Fruit fly (Drosophila melanogaster) whole organism, embryonic: ENCODE data around the gene Ir64a.

Experiments
- B-H2 ChIP-seq: fragments of 200-800 bp; sonication (Bioruptor generic); optimal IDR thresholded peaks from 2 replicates; lab custom pipeline; 2018; ENCODE audit warnings: missing biosample characterization, mild to moderate bottlenecking, missing genetic modification characterization
- CG10267 ChIP-seq: fragments of 200-800 bp; sonication (Bioruptor generic); optimal IDR thresholded peaks from 2 replicates; lab custom pipeline; 2018; ENCODE audit warnings: missing biosample characterization, mild to moderate bottlenecking, missing genetic modification characterization, moderate library complexity
- CG10431 ChIP-seq: fragments of 200-800 bp; sonication (Bioruptor generic); optimal IDR thresholded peaks from 3 replicates; lab custom pipeline; 2018; ENCODE audit warnings: missing biosample characterization, mild to moderate bottlenecking, missing genetic modification characterization
- CG10959 ChIP-seq: fragments of 200-800 bp; sonication (Bioruptor generic); IDR thresholded peaks from 2 replicates; pipeline ENCODE4 v1.3.6; 2022; ENCODE audit warnings: missing biosample characterization, missing genetic modification characterization
- CG11093 ChIP-seq: fragments of 200-800 bp; sonication (Bioruptor generic); IDR thresholded peaks from 3 replicates; pipeline ENCODE4 v1.3.6; 2022; ENCODE audit warnings: missing biosample characterization, missing genetic modification characterization
- CG11247 ChIP-seq: fragments of 200-800 bp; sonication (Bioruptor generic); IDR thresholded peaks from 2 replicates; pipeline ENCODE4 v1.3.6; 2022; ENCODE audit warnings: missing biosample characterization, missing genetic modification characterization
- CG11695 ChIP-seq: fragments of 200-800 bp; sonication (Bioruptor generic); IDR thresholded peaks from 3 replicates; pipeline ENCODE4 v1.3.6; 2022; ENCODE audit warnings: missing biosample characterization, missing genetic modification characterization
- CG13123 ChIP-seq: fragments of 200-800 bp; sonication (Bioruptor generic); optimal IDR thresholded peaks from 2 replicates; lab custom pipeline; 2016; ENCODE audit warnings: missing biosample characterization, missing genetic modification characterization
- CG17328 ChIP-seq: fragments of 200-800 bp; sonication (Bioruptor generic); IDR thresholded peaks from 2 replicates; pipeline ENCODE4 v1.3.6; 2022; ENCODE audit warnings: missing biosample characterization, missing genetic modification characterization
- CG2116 ChIP-seq: fragments of 200-800 bp; sonication (Bioruptor generic); optimal IDR thresholded peaks from 3 replicates; lab custom pipeline; 2018; ENCODE audit warnings: missing biosample characterization, mild to moderate bottlenecking, missing genetic modification characterization
- CG2712 ChIP-seq: fragments of 200-800 bp; optimal IDR thresholded peaks from 3 replicates; lab custom pipeline; 2019; ENCODE audit warnings: missing biosample characterization, mild to moderate bottlenecking, missing genetic modification characterization, moderate library complexity
- CG30431 ChIP-seq: fragments of 200-800 bp; sonication (Bioruptor generic); optimal IDR thresholded peaks from 2 replicates; lab custom pipeline; 2017; ENCODE audit warnings: missing biosample characterization, missing genetic modification characterization
- CG31224 ChIP-seq: fragments of 200-800 bp; sonication (Bioruptor generic); IDR thresholded peaks from 2 replicates; pipeline ENCODE4 v1.3.6; 2022; ENCODE audit warnings: missing biosample characterization, missing genetic modification characterization
- CG31365 ChIP-seq: fragments of 200-800 bp; sonication (Bioruptor generic); optimal IDR thresholded peaks from 2 replicates; lab custom pipeline; 2018; ENCODE audit warnings: missing biosample characterization, mild to moderate bottlenecking, missing genetic modification characterization
- CG32767 ChIP-seq: fragments of 200-800 bp; sonication (Bioruptor generic); IDR thresholded peaks from 2 replicates; pipeline ENCODE4 v1.3.6; 2022; ENCODE audit warnings: missing biosample characterization, missing genetic modification characterization
- CG34422 ChIP-seq: fragments of 200-800 bp; sonication (Bioruptor generic); IDR thresholded peaks from 3 replicates; pipeline ENCODE4 v1.3.6; 2022; ENCODE audit warnings: missing biosample characterization, missing genetic modification characterization
- CG4360 ChIP-seq: fragments of 200-800 bp; sonication (Bioruptor generic); IDR thresholded peaks from 2 replicates; pipeline ENCODE4 v1.3.6; 2022; ENCODE audit warnings: missing biosample characterization, missing genetic modification characterization
- CG8281 ChIP-seq: fragments of 200-800 bp; sonication (Bioruptor generic); optimal IDR thresholded peaks from 2 replicates; lab custom pipeline; 2018; ENCODE audit warnings: missing biosample characterization, mild to moderate bottlenecking, missing genetic modification characterization, moderate library complexity
- CG8478 ChIP-seq: fragments of >200 bp; optimal IDR thresholded peaks from 2 replicates; lab custom pipeline; 2018
- CG8765 ChIP-seq: fragments of 200-800 bp; sonication (Bioruptor generic); IDR thresholded peaks from 2 replicates; pipeline ENCODE4 v1.3.6; 2022; ENCODE audit warnings: missing biosample characterization, missing genetic modification characterization
- CG9797 ChIP-seq: fragments of 200-800 bp; sonication (Bioruptor generic); optimal IDR thresholded peaks from 3 replicates; lab custom pipeline; 2018; ENCODE audit warnings: missing biosample characterization, mild to moderate bottlenecking, missing genetic modification characterization
- D19B ChIP-seq: fragments of 200-800 bp; sonication (Bioruptor generic); optimal IDR thresholded peaks from 2 replicates; lab custom pipeline; 2017; ENCODE audit warnings: missing biosample characterization, mild to moderate bottlenecking, missing genetic modification characterization
- Dad ChIP-seq: fragments of 200-800 bp; sonication (Bioruptor generic); optimal IDR thresholded peaks from 3 replicates; lab custom pipeline; 2016; ENCODE audit warnings: missing biosample characterization, missing genetic modification characterization
- Dref ChIP-seq: fragments of 200-800 bp; sonication (Bioruptor generic); IDR thresholded peaks from 2 replicates; pipeline ENCODE4 v1.3.6; 2022; ENCODE audit warnings: missing biosample characterization, missing genetic modification characterization
- Eip74EF ChIP-seq, 2 experiments: fragments of 200-800 bp in 1 of 2; fragments of >200 bp in 1 of 2; sonication (Bioruptor generic) in 1 of 2; optimal IDR thresholded peaks; 2 replicates each; lab custom pipeline; 2017 to 2019; ENCODE audit warnings: missing biosample characterization in 2 of 2, missing genetic modification characterization in 2 of 2, mild to moderate bottlenecking in 1 of 2, moderate library complexity in 1 of 2
- Elba2 ChIP-seq: fragments of 200-800 bp; sonication (Bioruptor generic); optimal IDR thresholded peaks from 3 replicates; lab custom pipeline; 2016; ENCODE audit warnings: missing biosample characterization, missing genetic modification characterization
- GATAe ChIP-seq: fragments of 200-800 bp; sonication (Bioruptor generic); conservative IDR thresholded peaks from 2 replicates; pipeline ENCODE4 v1.3.6; 2022; ENCODE audit warnings: missing biosample characterization, missing genetic modification characterization
- Gsc ChIP-seq: fragments of 200-800 bp; sonication (Bioruptor generic); IDR thresholded peaks from 2 replicates; pipeline ENCODE4 v1.3.6; 2022; ENCODE audit warnings: missing biosample characterization, missing genetic modification characterization
- Lim3 ChIP-seq: fragments of 200-800 bp; sonication (Bioruptor generic); IDR thresholded peaks from 2 replicates; pipeline ENCODE4 v1.3.6; 2022; ENCODE audit warnings: missing biosample characterization, missing genetic modification characterization
- Mad ChIP-seq: fragments of 200-800 bp; sonication (Bioruptor generic); optimal IDR thresholded peaks from 2 replicates; lab custom pipeline; 2016; ENCODE audit warnings: missing biosample characterization, missing genetic modification characterization
- Ptx1 ChIP-seq: fragments of 200-800 bp; sonication (Bioruptor generic); IDR thresholded peaks from 2 replicates; pipeline ENCODE4 v1.3.6; 2022; ENCODE audit warnings: missing biosample characterization, missing genetic modification characterization
- Ravus ChIP-seq: fragments of 200-800 bp; sonication (Bioruptor generic); IDR thresholded peaks from 2 replicates; pipeline ENCODE4 v1.3.6; 2022; ENCODE audit warnings: missing biosample characterization, missing genetic modification characterization
- TFAM ChIP-seq: fragments of 200-800 bp; sonication (Bioruptor generic); optimal IDR thresholded peaks from 2 replicates; lab custom pipeline; 2017; ENCODE audit warnings: missing biosample characterization, missing genetic modification characterization, inconsistent platforms
- amos ChIP-seq: fragments of 200-800 bp; sonication (Bioruptor generic); IDR thresholded peaks from 2 replicates; pipeline ENCODE4 v1.3.6; 2022; ENCODE audit warnings: missing biosample characterization, missing genetic modification characterization; ENCODE audit not compliant: partially characterized antibody
- bbx ChIP-seq: fragments of 200-800 bp; sonication (Bioruptor generic); IDR thresholded peaks from 2 replicates; pipeline ENCODE4 v1.3.6; 2022; ENCODE audit warnings: missing biosample characterization, missing genetic modification characterization; ENCODE audit not compliant: partially characterized antibody
- bcd ChIP-seq: fragments of 200-800 bp; sonication (Bioruptor generic); optimal IDR thresholded peaks from 2 replicates; lab custom pipeline; 2017; ENCODE audit warnings: missing biosample characterization, mild to moderate bottlenecking, missing genetic modification characterization
- corto ChIP-seq: fragments of 200-800 bp; sonication (Bioruptor generic); optimal IDR thresholded peaks from 2 replicates; lab custom pipeline; 2016; ENCODE audit warnings: missing biosample characterization, mild to moderate bottlenecking, missing genetic modification characterization, moderate library complexity
- crp ChIP-seq, 2 experiments: fragments of 200-800 bp; sonication (Bioruptor generic); optimal IDR thresholded peaks; 2 replicates in 1 of 2; 3 replicates in 1 of 2; lab custom pipeline; 2017; ENCODE audit warnings: missing biosample characterization in 2 of 2, missing genetic modification characterization in 2 of 2, mild to moderate bottlenecking in 1 of 2, moderate library complexity in 1 of 2
- gce ChIP-seq: fragments of 200-800 bp; sonication (Bioruptor generic); IDR thresholded peaks from 3 replicates; pipeline ENCODE4 v1.3.6; 2022; ENCODE audit warnings: missing biosample characterization, missing genetic modification characterization
- grn ChIP-seq: fragments of 200-800 bp; sonication (Bioruptor generic); optimal IDR thresholded peaks from 3 replicates; lab custom pipeline; 2017; ENCODE audit warnings: missing biosample characterization, missing genetic modification characterization
- hbn ChIP-seq: fragments of 200-800 bp; sonication (Bioruptor generic); IDR thresholded peaks from 2 replicates; pipeline ENCODE4 v1.3.6; 2022; ENCODE audit warnings: missing biosample characterization, missing genetic modification characterization; ENCODE audit not compliant: partially characterized antibody
- lab ChIP-seq: fragments of 200-800 bp; sonication (Bioruptor generic); optimal IDR thresholded peaks from 3 replicates; lab custom pipeline; 2017; ENCODE audit warnings: missing biosample characterization, missing genetic modification characterization, mild to moderate bottlenecking, moderate library complexity, missing genetic modification reagents
- luna ChIP-seq: fragments of 200-800 bp; sonication (Bioruptor generic); optimal IDR thresholded peaks from 2 replicates; lab custom pipeline; 2016; ENCODE audit warnings: missing biosample characterization, missing genetic modification characterization
- oc ChIP-seq: fragments of 200-800 bp; sonication (Bioruptor generic); optimal IDR thresholded peaks from 2 replicates; lab custom pipeline; 2018; ENCODE audit warnings: missing biosample characterization, mild to moderate bottlenecking, missing genetic modification characterization, moderate library complexity
- sisA ChIP-seq: fragments of 200-800 bp; sonication (Bioruptor generic); IDR thresholded peaks from 2 replicates; pipeline ENCODE4 v1.3.6; 2022; ENCODE audit warnings: missing biosample characterization, missing genetic modification characterization
- tgo ChIP-seq: fragments of 200-800 bp; sonication (Bioruptor generic); IDR thresholded peaks from 3 replicates; pipeline ENCODE4 v1.3.6; 2022; ENCODE audit warnings: missing biosample characterization, missing genetic modification characterization
- tio ChIP-seq: fragments of 200-800 bp; sonication (Bioruptor generic); optimal IDR thresholded peaks from 2 replicates; lab custom pipeline; 2017; ENCODE audit warnings: missing biosample characterization, missing genetic modification characterization, inconsistent platforms
- vfl ChIP-seq: fragments of 200-800 bp; sonication (Bioruptor generic); optimal IDR thresholded peaks from 2 replicates; lab custom pipeline; 2016; ENCODE audit warnings: missing biosample characterization, missing genetic modification characterization
- vvl ChIP-seq: fragments of 200-800 bp; sonication (Bioruptor generic); IDR thresholded peaks from 2 replicates; pipeline ENCODE4 v1.3.6; 2022; ENCODE audit warnings: missing biosample characterization, missing genetic modification characterization
- yki ChIP-seq: fragments of >200 bp; optimal IDR thresholded peaks from 3 replicates; lab custom pipeline; 2018
- zfh1 ChIP-seq: fragments of 200-800 bp; sonication (Bioruptor generic); IDR thresholded peaks from 3 replicates; pipeline ENCODE4 v1.3.6; 2022; ENCODE audit warnings: missing biosample characterization, missing genetic modification characterization

Ir64a gene

DNA sequence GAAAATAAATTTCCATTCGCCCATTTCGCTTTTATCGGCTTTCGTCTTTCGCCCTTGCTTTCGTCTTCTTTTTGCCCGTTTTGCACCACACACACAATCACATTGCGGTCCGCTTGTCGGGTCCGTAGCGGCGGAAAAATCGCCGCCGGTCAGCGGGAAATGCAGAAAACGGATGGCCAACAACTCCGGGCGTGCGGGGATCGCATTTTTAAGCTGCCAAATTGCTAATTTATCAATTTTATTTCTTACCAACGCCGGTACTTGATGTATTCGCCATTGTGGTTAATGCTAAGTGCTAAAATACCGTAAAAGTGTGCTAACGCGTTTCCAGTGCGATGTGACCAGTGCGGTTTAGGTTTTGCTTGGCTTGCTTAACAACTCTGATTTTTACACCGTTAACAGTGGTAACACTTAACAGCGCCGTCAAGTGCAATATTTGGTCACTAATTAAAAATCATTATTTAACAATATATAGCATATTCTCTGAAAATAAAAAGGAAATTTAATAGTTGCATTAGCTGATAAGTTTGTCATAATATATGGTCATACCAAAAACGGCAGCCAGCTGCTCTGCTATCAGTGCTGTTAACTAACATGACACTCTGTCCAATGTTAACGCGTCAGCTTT lies 16.6 kb downstream of the Ir64a start, which contains the start of the genes Uev1A and Membrin (continued):
- TF ChIP-seq luna (GFP tag; lab: Kevin White, UChicago), result no peak
- no peak for TF ChIP-seq CG11093
- peak; percentile 1 for TF ChIP-seq lab (GFP tag; lab: Kevin White, UChicago)
- no peak for TF ChIP-seq tio (GFP tag; lab: Kevin White, UChicago)
- TF ChIP-seq D19B (GFP tag; lab: Kevin White, UChicago), result no peak
- TF ChIP-seq Ravus (GFP tag; lab: Robert Waterston, UW), result no peak
- TF ChIP-seq Gsc (GFP tag; lab: Robert Waterston, UW), result no peak
- TF ChIP-seq B-H2 (GFP tag; lab: Kevin White, UChicago), result no peak
- no peak for TF ChIP-seq yki (lab: Kevin White, UChicago)
- TF ChIP-seq tgo (GFP tag; lab: Robert Waterston, UW), result no peak
- no peak for TF ChIP-seq CG10959 (GFP tag; lab: Robert Waterston, UW)
- TF ChIP-seq Ptx1, result no peak
- TF ChIP-seq bbx, result no peak
- TF ChIP-seq amos, result peak; percentile 40; the same call in 1 of the 2 replicates
- TF ChIP-seq sisA, result no peak
- no peak for TF ChIP-seq CG31365 (tag; lab: Kevin White, UChicago)
- TF ChIP-seq GATAe, result no peak
- TF ChIP-seq CG9797, result peak; percentile 97
- peak; percentile 15 for TF ChIP-seq Elba2 (GFP tag; lab: Kevin White, UChicago)
- no peak for TF ChIP-seq CG11695 (GFP tag; lab: Robert Waterston, UW)
- no peak for TF ChIP-seq CG8478 (lab: Kevin White, UChicago)
- no peak for TF ChIP-seq CG11247 (GFP tag; lab: Robert Waterston, UW)
- TF ChIP-seq CG2712 (tag; lab: Kevin White, UChicago), result peak; percentile 30
- no peak for TF ChIP-seq oc (tag; lab: Kevin White, UChicago)
- TF ChIP-seq grn (GFP tag; lab: Kevin White, UChicago), result peak; percentile 49
- TF ChIP-seq Lim3 (GFP tag; lab: Robert Waterston, UW), result no peak
- TF ChIP-seq vfl (GFP tag; lab: Kevin White, UChicago), result no peak
- TF ChIP-seq Mad (GFP tag; lab: Kevin White, UChicago), result no peak
- peak; percentile 77 for TF ChIP-seq CG10267
- TF ChIP-seq bcd (GFP tag; lab: Kevin White, UChicago), result no peak
- TF ChIP-seq CG10431 (GFP tag; lab: Kevin White, UChicago), result no peak
- peak; percentile 77; the same call in 2 of the 3 replicates for TF ChIP-seq CG34422
- TF ChIP-seq corto (GFP tag; lab: Kevin White, UChicago), result no peak
- TF ChIP-seq Dref (GFP tag; lab: Robert Waterston, UW), result no peak; the same call in 1 of the 2 replicates

DNA sequence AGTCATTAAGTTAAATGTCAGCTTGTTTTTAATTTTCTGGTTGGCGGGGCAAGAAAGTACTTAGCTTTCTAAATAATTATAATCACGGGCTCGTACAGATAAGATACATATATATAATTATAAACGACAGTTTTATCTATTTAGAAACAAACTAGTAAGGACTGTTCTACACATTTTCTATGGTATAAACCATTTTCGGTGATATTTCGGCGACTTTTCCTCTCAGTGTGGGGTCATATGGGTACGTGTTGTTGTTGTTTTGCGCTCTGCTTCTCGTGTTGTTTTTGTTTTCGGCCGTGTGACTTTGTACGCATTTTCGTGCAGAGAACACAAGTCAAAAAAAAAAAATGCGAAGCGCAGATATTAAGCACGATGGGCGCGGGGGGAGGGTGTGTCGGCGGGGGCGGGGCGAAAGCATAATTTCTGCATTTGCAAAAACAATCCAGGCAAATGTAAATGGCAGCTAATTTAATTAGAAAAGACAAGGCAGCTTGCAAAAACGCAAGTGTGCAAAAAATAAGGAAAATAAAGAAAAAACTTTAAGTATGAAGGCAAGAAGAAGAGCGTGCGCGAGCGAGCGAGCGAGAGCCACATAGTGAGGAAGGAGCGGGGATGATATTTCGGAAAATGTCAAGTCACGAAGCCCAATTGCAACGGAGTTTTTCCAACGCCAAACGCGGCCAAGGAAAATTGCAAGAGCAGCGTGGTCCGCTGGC lies 17.3 kb downstream of the Ir64a start:
- TF ChIP-seq TFAM (GFP tag; lab: Kevin White, UChicago) (no peak), CG2116 (GFP tag; lab: Kevin White, UChicago) (peak; percentile 31), bcd (GFP tag; lab: Kevin White, UChicago) (no peak), CG32767 (GFP tag; lab: Robert Waterston, UW) (no peak), CG8765 (GFP tag; lab: Robert Waterston, UW) (no peak), CG8281 (tag; lab: Kevin White, UChicago) (no peak), vvl (GFP tag; lab: Robert Waterston, UW) (no peak), zfh1 (no peak), Dad (GFP tag; lab: Kevin White, UChicago) (no peak), CG13123 (no peak), amos (no peak), CG17328 (peak; percentile 6; the same call in 1 of the 2 replicates), gce (GFP tag; lab: Robert Waterston, UW) (no peak), CG2712 (tag; lab: Kevin White, UChicago) (no peak), crp (GFP tag; optimal IDR thresholded peaks at IDR 0.05; lab: Kevin White, UChicago) (no peak), Eip74EF (GFP tag; optimal IDR thresholded peaks at IDR 0.05; lab: Kevin White, UChicago) (peak in 1 of 2 experiments; percentile 7), CG31224 (no peak), hbn (GFP tag; lab: Robert Waterston, UW) (no peak), CG4360 (GFP tag; lab: Robert Waterston, UW) (peak; percentile 80), CG30431 (GFP tag; lab: Kevin White, UChicago) (no peak)
